Worm (Caenorhabditis elegans): ENCODE data around the gene Y45F10A.7.

DNA sequence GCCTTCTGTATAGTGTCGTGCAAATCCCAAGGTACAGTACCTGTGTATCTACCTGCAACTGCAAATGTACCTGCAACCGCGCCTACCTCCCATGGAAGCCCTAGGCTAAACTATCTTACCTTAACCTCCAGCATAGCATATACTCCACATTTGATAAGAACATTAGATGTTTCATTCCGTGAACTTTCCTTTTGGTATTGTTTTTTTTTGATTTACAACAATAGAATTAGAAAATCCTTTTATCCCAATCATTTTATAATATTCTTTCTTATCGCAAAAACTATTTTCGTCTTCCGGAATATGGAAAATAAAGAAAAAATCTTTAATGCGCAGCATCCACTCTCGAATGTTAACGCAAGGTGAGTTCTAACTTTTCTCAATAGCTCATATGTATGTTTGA lies 18.2 kb upstream of the Y45F10A.7 start, which contains the start of gene Y38H8A.2:
- TF ChIP-seq aly-2 (tag; optimal IDR thresholded peaks at IDR 0.05): no peak
- no peak for TF ChIP-seq elt-3 (tag; optimal IDR thresholded peaks at IDR 0.05)
- no peak for TF ChIP-seq nhr-28 (tag; optimal IDR thresholded peaks at IDR 0.05)
- no peak for TF ChIP-seq nfya-1 (tag; optimal IDR thresholded peaks at IDR 0.05; ENCODE audit: insufficient read depth)
- no peak for TF ChIP-seq ama-1 (optimal IDR thresholded peaks at IDR 0.05)
- TF ChIP-seq zag-1 (tag; optimal IDR thresholded peaks at IDR 0.05): no peak
- TF ChIP-seq fos-1 (tag; optimal IDR thresholded peaks at IDR 0.05): no peak
- TF ChIP-seq ceh-82 (tag; optimal IDR thresholded peaks at IDR 0.05): no peak
- TF ChIP-seq daf-12 (tag; optimal IDR thresholded peaks at IDR 0.05): no peak
- TF ChIP-seq ceh-16 (tag; optimal IDR thresholded peaks at IDR 0.05): no peak

Measured in whole organism, L3 larva.